Worm (Caenorhabditis elegans): Measurements from ENCODE around the gene srab-10.
A peak's percentile ranks its signal among the peaks of the same experiment; 100 is the strongest.

The srab-10 gene

DNA sequence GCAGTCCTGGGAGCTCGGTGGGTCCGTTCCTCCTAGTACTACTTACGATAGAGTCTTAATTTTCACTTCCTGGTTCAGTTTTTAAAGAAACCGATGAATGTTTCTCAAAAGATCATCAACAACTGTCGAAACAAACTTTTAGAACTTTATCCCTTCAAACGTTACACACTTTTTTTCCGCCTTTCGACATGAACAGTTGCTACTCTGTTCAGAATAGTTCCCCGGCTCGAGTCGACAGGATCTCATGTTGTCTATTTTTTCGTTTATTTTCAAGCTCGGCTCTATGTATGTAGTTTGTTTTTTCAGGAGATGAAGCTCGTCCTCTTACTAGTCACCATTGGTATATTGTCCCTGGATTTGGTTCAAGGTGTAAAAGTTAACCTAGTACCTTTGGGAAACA, 12.4 kb upstream of the srab-10 start, which contains the start of gene exh-1:
Gene exh-1 (plus strand): TSS at position 301 of the 400 bp plus-strand sequence.
- TF ChIP-seq ztf-25 (GFP tag; IDR thresholded peaks at IDR 0.05) (no peak), chd-7 (tag; optimal IDR thresholded peaks at IDR 0.05) (no peak), B0261.1 (tag; optimal IDR thresholded peaks at IDR 0.05) (no peak), attf-6 (GFP tag; IDR thresholded peaks at IDR 0.05) (no peak), mel-28 (tag; optimal IDR thresholded peaks at IDR 0.05; ENCODE audit: borderline replicate concordance) (no peak), bed-2 (GFP tag; IDR thresholded peaks at IDR 0.05) (no peak), ceh-79 (tag; optimal IDR thresholded peaks at IDR 0.05) (no peak), cebp-1 (GFP tag; IDR thresholded peaks at IDR 0.05) (no peak), cebp-1 (tag; optimal IDR thresholded peaks at IDR 0.05) (no peak), F23B12.7 (tag; optimal IDR thresholded peaks at IDR 0.05; ENCODE audit: insufficient read depth) (no peak), fkh-3 (tag; optimal IDR thresholded peaks at IDR 0.05) (no peak), T07F8.4 (tag; optimal IDR thresholded peaks at IDR 0.05) (no peak), C06A6.2 (GFP tag; conservative IDR thresholded peaks at IDR 0.05) (no peak), K12H6.12 (tag; optimal IDR thresholded peaks at IDR 0.05) (no peak), F49E8.2 (tag; optimal IDR thresholded peaks at IDR 0.05; ENCODE audit: insufficient read depth) (no peak), rcor-1 (GFP tag; IDR thresholded peaks at IDR 0.05) (no peak), rec-8 (tag; optimal IDR thresholded peaks at IDR 0.05) (no peak), him-1 (tag; optimal IDR thresholded peaks at IDR 0.05) (no peak), pbrm-1 (GFP tag; IDR thresholded peaks at IDR 0.05) (no peak), ztf-28 (GFP tag; IDR thresholded peaks at IDR 0.05) (no peak)

DNA sequence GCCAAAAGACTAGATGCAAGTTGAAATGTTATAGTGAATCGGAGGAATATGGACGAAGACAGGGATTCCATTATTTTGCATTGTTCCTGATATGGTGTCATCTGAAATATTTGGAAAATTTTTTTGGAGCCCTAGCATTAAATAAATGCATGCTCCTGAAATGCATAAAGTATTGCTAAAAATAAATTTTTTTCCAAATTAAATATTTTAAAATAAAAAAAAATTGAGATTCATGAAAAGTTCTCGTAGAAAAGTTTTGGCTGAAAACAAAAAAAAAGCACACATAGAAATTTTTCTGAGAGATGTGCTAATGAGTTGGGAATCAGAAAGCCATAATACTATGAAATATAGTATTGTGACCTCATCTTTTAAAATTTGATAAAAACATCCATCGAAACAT, 10.7 kb upstream of the srab-10 start, which contains the start of gene srab-7:
Gene srab-7 (minus strand): TSS at position 101 of the 400 bp plus-strand sequence.
- no peak for TF ChIP-seq F55B11.4 (tag; optimal IDR thresholded peaks at IDR 0.05; ENCODE audit: borderline replicate concordance, insufficient read depth)
- TF ChIP-seq F10E7.11 (tag; optimal IDR thresholded peaks at IDR 0.05), result no peak
- no peak for TF ChIP-seq K11D2.4 (GFP tag; IDR thresholded peaks at IDR 0.05)
- TF ChIP-seq nhr-80 (tag; optimal IDR thresholded peaks at IDR 0.05), result no peak
- TF ChIP-seq akir-1 (GFP tag; optimal IDR thresholded peaks at IDR 0.05), result no peak
- no peak for TF ChIP-seq lag-1 (GFP tag; IDR thresholded peaks at IDR 0.05)
- no peak for TF ChIP-seq ztf-28 (GFP tag; IDR thresholded peaks at IDR 0.05)
- no peak for TF ChIP-seq snpc-1.1 (tag; optimal IDR thresholded peaks at IDR 0.05; ENCODE audit: insufficient read depth)
- TF ChIP-seq lin-26 (GFP tag; IDR thresholded peaks at IDR 0.05), result no peak

DNA sequence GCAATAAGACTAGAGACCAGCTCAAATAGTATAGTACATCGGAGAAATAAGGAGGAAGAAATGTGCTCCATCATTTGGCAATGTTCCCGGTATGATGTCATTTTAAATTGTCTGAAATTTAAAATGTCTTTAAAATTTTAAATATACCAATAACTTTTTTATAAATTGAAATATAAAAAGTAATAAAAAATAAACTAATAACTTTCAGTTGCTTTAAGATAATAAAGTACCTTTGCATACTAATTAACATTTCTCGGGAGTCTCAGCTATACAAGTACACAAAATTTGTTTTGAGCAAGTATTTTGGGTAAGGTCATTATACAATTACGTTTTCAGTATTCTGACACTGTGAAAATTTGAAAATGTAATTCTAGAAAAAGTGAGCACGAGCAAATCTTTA, 7.5 kb upstream of the srab-10 start, which contains the start of gene srab-6:
Gene srab-6 (minus strand): TSS at position 101 of the 400 bp plus-strand sequence.
- TF ChIP-seq madf-10 (tag; optimal IDR thresholded peaks at IDR 0.05) (no peak), B0336.3 (GFP tag; IDR thresholded peaks at IDR 0.05) (no peak), mxl-1 (tag; optimal IDR thresholded peaks at IDR 0.05) (no peak), F23B12.7 (tag; optimal IDR thresholded peaks at IDR 0.05; ENCODE audit: insufficient read depth) (no peak), attf-6 (GFP tag; IDR thresholded peaks at IDR 0.05) (no peak), F55B11.4 (tag; optimal IDR thresholded peaks at IDR 0.05; ENCODE audit: borderline replicate concordance, insufficient read depth) (no peak), mes-4 (tag; optimal IDR thresholded peaks at IDR 0.05) (no peak), F49E8.2 (tag; optimal IDR thresholded peaks at IDR 0.05; ENCODE audit: insufficient read depth) (no peak), F57C9.4 (tag; optimal IDR thresholded peaks at IDR 0.05) (no peak), T26A5.8 (tag; optimal IDR thresholded peaks at IDR 0.05) (no peak)

DNA sequence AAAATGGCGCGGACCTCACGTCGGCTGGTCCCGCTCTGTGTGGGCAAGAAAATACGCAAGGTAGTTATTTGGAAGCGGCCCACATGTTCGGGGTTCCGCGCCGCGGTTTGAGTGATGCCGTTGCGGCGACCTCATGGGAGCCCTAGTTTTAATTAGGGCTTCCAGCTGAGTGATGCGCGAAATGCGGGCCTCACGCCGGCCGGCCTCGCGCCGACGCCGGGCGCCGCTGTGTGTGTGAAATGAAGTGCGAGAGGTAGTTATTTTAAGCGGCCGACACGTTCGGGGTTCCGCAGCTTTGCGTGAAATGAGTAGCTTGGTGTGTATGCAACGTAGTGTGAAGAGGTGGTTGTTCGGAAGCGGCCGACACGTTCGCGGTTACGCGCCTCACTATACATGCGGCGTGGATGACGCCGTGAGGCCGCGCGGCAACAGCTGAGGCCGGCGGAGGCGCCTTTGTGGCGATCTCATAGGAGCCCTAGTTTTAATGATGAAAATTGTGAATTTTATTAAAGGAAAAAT, 5.6 kb upstream of the srab-10 start:
- TF ChIP-seq aptf-3 (GFP tag; IDR thresholded peaks at IDR 0.05) (no peak), rpc-1 (optimal IDR thresholded peaks at IDR 0.05) (no peak), rpc-1 (tag; optimal IDR thresholded peaks at IDR 0.05) (no peak), zfh-2 (GFP tag; conservative IDR thresholded peaks at IDR 0.05) (peak; percentile 89), ceh-100 (GFP tag; IDR thresholded peaks at IDR 0.05) (no peak), cebp-1 (GFP tag; IDR thresholded peaks at IDR 0.05) (no peak), cebp-1 (tag; optimal IDR thresholded peaks at IDR 0.05) (no peak), snpc-4 (GFP tag; optimal IDR thresholded peaks at IDR 0.05) (no peak), snpc-4 (tag; optimal IDR thresholded peaks at IDR 0.05) (peak in 2 of 4 experiments; percentile 58 to 86), ztf-28 (GFP tag; IDR thresholded peaks at IDR 0.05) (peak; percentile 40; the same call in 1 of the 2 replicates), nhr-80 (tag; optimal IDR thresholded peaks at IDR 0.05) (no peak), egrh-3 (GFP tag; IDR thresholded peaks at IDR 0.05) (peak; percentile 39; the same call in 1 of the 2 replicates), T07F8.4 (tag; optimal IDR thresholded peaks at IDR 0.05) (no peak)

Data from whole organism, young adult.